Worm (Caenorhabditis elegans): ENCODE measurements around the gene C33G3.6.

The C33G3.6 gene

DNA sequence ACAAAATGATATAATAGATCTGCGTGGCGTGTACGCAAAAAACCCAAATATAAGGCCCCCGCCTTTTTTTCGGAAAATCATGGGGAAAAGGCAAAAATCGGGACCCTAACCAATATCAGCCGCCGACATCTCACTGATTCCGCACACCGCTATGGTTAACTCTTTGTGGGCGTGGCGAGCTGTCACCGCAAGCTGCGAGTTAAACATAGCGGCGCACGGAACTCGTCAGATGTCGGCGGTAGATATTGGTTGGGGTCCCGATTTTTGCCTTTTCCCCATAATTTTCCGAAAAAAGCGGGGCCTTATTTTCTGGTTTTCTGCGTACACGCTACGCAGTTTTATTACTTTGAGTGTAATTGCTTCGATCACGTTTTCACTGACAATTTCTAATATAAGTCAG is 34.6 kb upstream of the C33G3.6 start:
- TF ChIP-seq aha-1 (tag) (no peak), set-16 (GFP tag; IDR thresholded peaks at IDR 0.05) (0 out of 2 replicates have a peak, but pooled peaks have one; percentile 10)

- TF ChIP-seq unc-62 (GFP tag; optimal IDR thresholded peaks at IDR 0.05 in 1 of 2) = no peak
- TF ChIP-seq unc-62 (tag; optimal IDR thresholded peaks at IDR 0.05) = no peak
- TF ChIP-seq daf-19 (GFP tag; conservative IDR thresholded peaks at IDR 0.05) = no peak
- peak; percentile 43; the same call in 1 of the 2 replicates for TF ChIP-seq dmd-6 (GFP tag; IDR thresholded peaks at IDR 0.05)
- peak; percentile 79 for TF ChIP-seq dmd-8 (GFP tag; IDR thresholded peaks at IDR 0.05)
- TF ChIP-seq duxl-1 (tag; optimal IDR thresholded peaks at IDR 0.05; ENCODE audit: poor library complexity) = peak; percentile 27
- 0 out of 2 replicates have a peak, but pooled peaks have one; percentile 47 for TF ChIP-seq F44E2.7 (GFP tag; IDR thresholded peaks at IDR 0.05)
- 0 out of 2 replicates have a peak, but pooled peaks have one; percentile 16 for TF ChIP-seq saeg-2 (GFP tag; IDR thresholded peaks at IDR 0.05)
- TF ChIP-seq snpc-1.2 (GFP tag; IDR thresholded peaks at IDR 0.05) = peak; percentile 76
- peak; percentile 33 for TF ChIP-seq nhr-77 (tag; optimal IDR thresholded peaks at IDR 0.05)
- no peak for TF ChIP-seq mdt-29 (GFP tag; IDR thresholded peaks at IDR 0.05)
- TF ChIP-seq sdz-12 (GFP tag; optimal IDR thresholded peaks at IDR 0.05) = peak; percentile 43
- TF ChIP-seq Y5F2A.4 (GFP tag; optimal IDR thresholded peaks at IDR 0.05) = peak; percentile 52
- peak; percentile 84 for TF ChIP-seq lim-7 (GFP tag; IDR thresholded peaks at IDR 0.05)
- peak; percentile 44 for TF ChIP-seq spr-1 (tag; optimal IDR thresholded peaks at IDR 0.05)
- TF ChIP-seq dpl-1 (GFP tag; optimal IDR thresholded peaks at IDR 0.05) = peak; percentile 32
- peak; percentile 10 to 58 for TF ChIP-seq daf-16 (GFP tag; optimal IDR thresholded peaks at IDR 0.05)
- TF ChIP-seq daf-16 (tag; optimal IDR thresholded peaks at IDR 0.05) = peak; percentile 42
- TF ChIP-seq zfp-3 (GFP tag; conservative IDR thresholded peaks at IDR 0.05) = 0 out of 2 replicates have a peak, but pooled peaks have one; percentile 25
- TF ChIP-seq tra-1 (GFP tag; IDR thresholded peaks at IDR 0.05) = peak; percentile 59; the same call in 1 of the 2 replicates
- peak; percentile 92 for TF ChIP-seq egl-43 (GFP tag; IDR thresholded peaks at IDR 0.05)
- peak; percentile 82 for TF ChIP-seq hmg-1.1 (GFP tag; IDR thresholded peaks at IDR 0.05)
- TF ChIP-seq gei-8 (GFP tag; optimal IDR thresholded peaks at IDR 0.05) = peak; percentile 30
- TF ChIP-seq dmd-9 (GFP tag; IDR thresholded peaks at IDR 0.05) = peak; percentile 82
- TF ChIP-seq ceh-62 (tag; optimal IDR thresholded peaks at IDR 0.05) = no peak
- TF ChIP-seq rbr-2 (tag; optimal IDR thresholded peaks at IDR 0.05) = peak; percentile 61
- TF ChIP-seq T26A8.4 (GFP tag; IDR thresholded peaks at IDR 0.05) = no peak
- peak; percentile 17 for TF ChIP-seq nhr-28 (tag; optimal IDR thresholded peaks at IDR 0.05)
- no peak; the same call in 1 of the 2 replicates for TF ChIP-seq set-16 (GFP tag; IDR thresholded peaks at IDR 0.05)
- TF ChIP-seq jun-1 (tag; optimal IDR thresholded peaks at IDR 0.05) = no peak
- peak; percentile 58; the same call in 1 of the 2 replicates for TF ChIP-seq php-3 (GFP tag; IDR thresholded peaks at IDR 0.05)
- TF ChIP-seq F26F4.8 (GFP tag; conservative IDR thresholded peaks at IDR 0.05) = 0 out of 2 replicates have a peak, but pooled peaks have one; percentile 55
- peak; percentile 18 for TF ChIP-seq T20F7.1 (GFP tag; optimal IDR thresholded peaks at IDR 0.05)
- peak; percentile 68 for TF ChIP-seq arid-1 (GFP tag; conservative IDR thresholded peaks at IDR 0.05)
- TF ChIP-seq zfp-2 (tag; optimal IDR thresholded peaks at IDR 0.05) = peak; percentile 9
- peak; percentile 16 for TF ChIP-seq unc-130 (GFP tag; optimal IDR thresholded peaks at IDR 0.05)
- peak; percentile 66 for TF ChIP-seq spr-3 (GFP tag; optimal IDR thresholded peaks at IDR 0.05)
- no peak for TF ChIP-seq nhr-42 (GFP tag; IDR thresholded peaks at IDR 0.05)
- TF ChIP-seq mxl-2 (GFP tag; conservative IDR thresholded peaks at IDR 0.05) = no peak; the same call in 1 of the 2 replicates
- peak; percentile 26 for TF ChIP-seq lin-13 (GFP tag; optimal IDR thresholded peaks at IDR 0.05)
- TF ChIP-seq Y105C5A.15 (GFP tag; IDR thresholded peaks at IDR 0.05) = peak; percentile 70; the same call in 1 of the 2 replicates
- no peak for TF ChIP-seq lsy-2 (tag; optimal IDR thresholded peaks at IDR 0.05)
- TF ChIP-seq nhr-111 (GFP tag; optimal IDR thresholded peaks at IDR 0.05) = peak; percentile 8
- TF ChIP-seq F37D6.2 (tag; optimal IDR thresholded peaks at IDR 0.05) = peak; percentile 18
- peak; percentile 63; the same call in 1 of the 2 replicates for TF ChIP-seq ceh-20 (GFP tag; IDR thresholded peaks at IDR 0.05)
- 0 out of 2 replicates have a peak, but pooled peaks have one; percentile 22 for TF ChIP-seq madf-9 (GFP tag; conservative IDR thresholded peaks at IDR 0.05)
- TF ChIP-seq aly-2 (tag; optimal IDR thresholded peaks at IDR 0.05) = no peak
Measured at ce11 chrX:14115480-14116161, 31.5 kb upstream of the C33G3.6 start, which contains the start of gene F28H6.7. F28H6.7 (plus strand) TSS chrX:14116111.

All from whole organism, L4 larva.